Worm (Caenorhabditis elegans) whole organism, late embryonic: ENCODE results near the gene cchl-1.

Experiments
- ceh-34 ChIP-seq: sonication (generic microtip); optimal IDR thresholded peaks from 2 replicates; lab custom pipeline; 2016; ENCODE audit warnings: mild to moderate bottlenecking, missing genetic modification characterization, missing compliant biosample characterization
- fkh-10 ChIP-seq: fragments of 150-350 bp; optimal IDR thresholded peaks from 2 replicates; lab custom pipeline; 2014; ENCODE audit warnings: missing biosample characterization, missing genetic modification reagents, missing genetic modification characterization
- ttx-3 ChIP-seq: sonication (generic microtip); optimal IDR thresholded peaks from 2 replicates; lab custom pipeline; 2016; ENCODE audit warnings: missing genetic modification reagents, missing genetic modification characterization, missing compliant biosample characterization
- unc-55 ChIP-seq: sonication (generic microtip); optimal IDR thresholded peaks from 2 replicates; lab custom pipeline; 2017; ENCODE audit warnings: missing biosample characterization, missing genetic modification reagents, missing genetic modification characterization

DNA sequence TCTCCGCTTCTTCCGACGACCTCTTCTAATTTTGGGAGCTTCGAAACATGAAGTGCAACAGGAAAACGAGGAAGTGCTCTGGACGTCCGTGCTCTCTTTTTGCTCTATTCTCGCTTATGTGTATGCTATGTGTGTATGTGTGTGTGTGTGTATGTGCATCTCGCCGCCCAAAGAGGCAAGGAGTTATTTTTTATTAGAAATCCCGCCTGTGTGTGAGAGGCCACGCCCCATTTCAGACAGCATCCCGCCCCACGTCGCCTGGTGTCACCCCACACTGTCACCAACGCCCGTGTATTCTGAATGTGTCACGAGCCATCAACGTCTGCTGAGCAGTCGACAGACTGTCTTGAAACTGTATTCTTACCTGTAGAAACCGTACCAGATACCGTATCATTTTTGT lies 19.3 kb upstream of the cchl-1 start, which contains the start of gene T05B9.2:
- TF ChIP-seq unc-55 (GFP tag; lab: Kevin White, UChicago) (no peak), fkh-10 (no peak), ceh-34 (tag; lab: Kevin White, UChicago) (no peak), ttx-3 (tag; lab: Kevin White, UChicago) (no peak)
